Worm (Caenorhabditis elegans) whole organism, early embryonic: ENCODE results near the gene tag-244.

Experiments
- B0310.2 ChIP-seq: sonication (generic microtip); optimal IDR thresholded peaks from 2 replicates; lab custom pipeline; 2016; ENCODE audit warnings: mild to moderate bottlenecking, missing genetic modification characterization, missing compliant biosample characterization
- F13C5.2 ChIP-seq: sonication (generic microtip); optimal IDR thresholded peaks from 2 replicates; lab custom pipeline; 2017; ENCODE audit warnings: mild to moderate bottlenecking, missing genetic modification characterization, inconsistent platforms, missing compliant biosample characterization
- aly-1 ChIP-seq: sonication (generic microtip); optimal IDR thresholded peaks from 2 replicates; lab custom pipeline; 2016; ENCODE audit warnings: missing genetic modification characterization, missing compliant biosample characterization
- ama-1 ChIP-seq: fragments of 150-350 bp; optimal IDR thresholded peaks from 2 replicates; lab custom pipeline; 2014
- ceh-13 ChIP-seq: fragments of 200-800 bp; sonication (Bioruptor generic); optimal IDR thresholded peaks from 2 replicates; lab custom pipeline; 2018; ENCODE audit warnings: mild to moderate bottlenecking, missing genetic modification characterization, missing compliant biosample characterization
- ets-7 ChIP-seq: sonication (generic microtip); optimal IDR thresholded peaks from 2 replicates; lab custom pipeline; 2016; ENCODE audit warnings: missing genotype, missing genetic modification characterization, missing compliant biosample characterization
- flt-1 ChIP-seq: fragments of 200-800 bp; sonication (Bioruptor generic); IDR thresholded peaks from 2 replicates; pipeline ENCODE4 v1.3.6; 2022; ENCODE audit warnings: missing genetic modification characterization, missing compliant biosample characterization
- hmg-4 ChIP-seq: fragments of 200-800 bp; sonication (Bioruptor generic); optimal IDR thresholded peaks from 2 replicates; lab custom pipeline; 2018; ENCODE audit warnings: mild to moderate bottlenecking, missing genetic modification characterization, missing compliant biosample characterization
- hnd-1 ChIP-seq: sonication (generic microtip); optimal IDR thresholded peaks from 2 replicates; lab custom pipeline; 2016; ENCODE audit warnings: missing genetic modification characterization, missing compliant biosample characterization
- pes-1 ChIP-seq: fragments of 200-800 bp; sonication (Bioruptor generic); IDR thresholded peaks from 2 replicates; pipeline ENCODE4 v1.3.6; 2022; ENCODE audit warnings: missing genetic modification reagents, missing genetic modification characterization, missing compliant biosample characterization
- scrt-1 ChIP-seq: fragments of 200-800 bp; sonication (Bioruptor generic); IDR thresholded peaks from 2 replicates; pipeline ENCODE4 v1.3.6; 2022; ENCODE audit warnings: missing genetic modification characterization, missing compliant biosample characterization

ce11 chrIV:1559931-1560330 lies 9.3 kb downstream of the tag-244 start, which contains the start of gene Y41D4B.17:
- TF ChIP-seq ama-1 (lab: Kevin White, UChicago): no peak
- TF ChIP-seq hmg-4: no peak
- no peak for TF ChIP-seq B0310.2 (tag; lab: Kevin White, UChicago)
- TF ChIP-seq ets-7 (tag; lab: Kevin White, UChicago): no peak
- no peak for TF ChIP-seq pes-1 (GFP tag; lab: Robert Waterston, UW)
- no peak for TF ChIP-seq F13C5.2 (tag; lab: Kevin White, UChicago)
- no peak for TF ChIP-seq scrt-1
- TF ChIP-seq flt-1 (GFP tag; lab: Robert Waterston, UW): no peak
- TF ChIP-seq ceh-13: no peak
- TF ChIP-seq hnd-1 (tag; lab: Kevin White, UChicago): no peak
- TF ChIP-seq aly-1 (tag; lab: Kevin White, UChicago): no peak
